Worm (Caenorhabditis elegans): ENCODE data around the gene W08F4.13.

The W08F4.13 gene

DNA sequence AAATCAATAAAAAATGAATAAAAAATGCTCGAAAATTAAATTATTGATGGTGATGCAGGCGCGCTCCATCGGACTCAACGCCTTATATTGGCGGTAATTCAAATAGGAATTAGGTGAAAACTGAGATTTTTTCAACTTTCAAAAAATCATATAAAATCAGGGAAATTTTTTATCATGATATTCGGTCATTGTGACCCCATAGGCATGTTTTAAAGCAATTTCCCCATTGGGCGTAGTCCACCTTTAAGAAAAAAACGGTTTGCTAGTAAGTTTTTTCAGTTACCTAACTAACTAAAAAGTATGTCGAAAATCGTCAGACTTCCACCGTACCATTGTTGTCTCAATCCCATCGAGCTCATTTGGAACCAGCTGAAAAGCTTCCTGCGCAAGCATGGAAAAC, 8.6 kb downstream of the W08F4.13 start, which contains the start of gene W08F4.1:
Gene W08F4.1, plus strand, starts transcription at position 301 of the 400 bp plus-strand sequence.
- TF ChIP-seq lin-38 (GFP tag; IDR thresholded peaks at IDR 0.05), result peak; percentile 35; the same call in 1 of the 2 replicates

- TF ChIP-seq hmg-1.1 (GFP tag; IDR thresholded peaks at IDR 0.05) (no peak), set-16 (GFP tag; IDR thresholded peaks at IDR 0.05) (no peak), mes-2 (tag; optimal IDR thresholded peaks at IDR 0.05; ENCODE audit: poor library complexity, severe bottlenecking) (no peak), zag-1 (tag; optimal IDR thresholded peaks at IDR 0.05) (no peak), D1046.2 (GFP tag; IDR thresholded peaks at IDR 0.05) (0 out of 2 replicates have a peak, but pooled peaks have one; percentile 38), daf-12 (tag; optimal IDR thresholded peaks at IDR 0.05) (no peak), ZK546.5 (tag; optimal IDR thresholded peaks at IDR 0.05) (no peak), tag-97 (GFP tag; IDR thresholded peaks at IDR 0.05) (no peak), lin-13 (GFP tag; optimal IDR thresholded peaks at IDR 0.05) (no peak), lin-38 (GFP tag; IDR thresholded peaks at IDR 0.05) (no peak), aha-1 (tag) (peak; percentile 96), ceh-82 (tag; optimal IDR thresholded peaks at IDR 0.05) (no peak), T26A8.4 (GFP tag; IDR thresholded peaks at IDR 0.05) (no peak), nhr-42 (GFP tag; IDR thresholded peaks at IDR 0.05) (no peak)
These were observed 12.1 kb downstream of the W08F4.13 start for ce11 chrII:596702-597101.

ce11 chrII:601305-601704, 16.7 kb downstream of the W08F4.13 start:
- TF ChIP-seq mep-1 (tag; optimal IDR thresholded peaks at IDR 0.05) (peak; percentile 42), lsy-2 (tag; optimal IDR thresholded peaks at IDR 0.05) (peak in 1 of 2 experiments; percentile 52), dve-1 (tag; optimal IDR thresholded peaks at IDR 0.05; ENCODE audit: insufficient read depth) (peak; percentile 67), pha-4 (GFP tag; IDR thresholded peaks at IDR 0.05) (no peak), pha-4 (tag; optimal IDR thresholded peaks at IDR 0.05) (peak; percentile 70), hlh-30 (tag; optimal IDR thresholded peaks at IDR 0.05; ENCODE audit: insufficient read depth) (peak; percentile 88), ceh-62 (tag; optimal IDR thresholded peaks at IDR 0.05) (no peak), nhr-76 (tag; optimal IDR thresholded peaks at IDR 0.05) (no peak), hlh-11 (tag; optimal IDR thresholded peaks at IDR 0.05) (peak; percentile 21), mdl-1 (tag; optimal IDR thresholded peaks at IDR 0.05) (peak in 1 of 2 experiments; percentile 79), mes-2 (tag; optimal IDR thresholded peaks at IDR 0.05; ENCODE audit: poor library complexity, severe bottlenecking) (peak; percentile 51), hmg-1.1 (GFP tag; IDR thresholded peaks at IDR 0.05) (peak; percentile 17; the same call in 1 of the 2 replicates), spr-3 (GFP tag; optimal IDR thresholded peaks at IDR 0.05) (no peak), saeg-2 (GFP tag; IDR thresholded peaks at IDR 0.05) (no peak)

DNA sequence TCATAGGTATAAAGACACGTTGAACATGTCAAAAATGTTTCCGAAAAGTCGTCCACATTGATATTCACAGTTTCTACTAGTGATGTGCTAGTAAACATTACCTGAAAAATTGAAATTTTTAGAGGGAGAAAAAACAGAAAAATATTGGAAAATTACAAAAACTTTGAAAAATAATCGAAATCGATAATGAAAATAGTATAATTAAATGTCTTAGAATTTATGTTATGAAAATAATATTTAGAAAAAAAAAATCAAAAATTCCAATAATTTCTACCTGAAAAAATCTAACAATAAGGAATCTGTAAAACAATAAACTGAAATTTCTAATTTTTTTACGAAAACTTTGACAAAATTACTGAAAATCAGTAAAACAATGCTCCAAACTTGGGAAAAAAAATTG, 17.4 kb downstream of the W08F4.13 start, which contains the start of gene nhl-3:
Gene nhl-3, minus strand, starts transcription at position 101 of the 400 bp plus-strand sequence.
- TF ChIP-seq zag-1 (tag; optimal IDR thresholded peaks at IDR 0.05) (no peak), skn-1 (tag; optimal IDR thresholded peaks at IDR 0.05) (no peak), egl-43 (GFP tag; IDR thresholded peaks at IDR 0.05) (no peak), ztf-11 (tag; optimal IDR thresholded peaks at IDR 0.05) (no peak), sdz-12 (GFP tag; optimal IDR thresholded peaks at IDR 0.05) (no peak), ctbp-1 (GFP tag; IDR thresholded peaks at IDR 0.05) (no peak), lim-7 (GFP tag; IDR thresholded peaks at IDR 0.05) (no peak), fos-1 (tag; optimal IDR thresholded peaks at IDR 0.05) (no peak), pqm-1 (tag; optimal IDR thresholded peaks at IDR 0.05) (no peak), T26A8.4 (GFP tag; IDR thresholded peaks at IDR 0.05) (no peak), mxl-3 (GFP tag; optimal IDR thresholded peaks at IDR 0.05) (no peak), nhr-41 (GFP tag; IDR thresholded peaks at IDR 0.05) (no peak), ZK546.5 (tag; optimal IDR thresholded peaks at IDR 0.05) (no peak), nhr-28 (tag; optimal IDR thresholded peaks at IDR 0.05) (no peak), hlh-30 (tag; optimal IDR thresholded peaks at IDR 0.05; ENCODE audit: insufficient read depth) (no peak), daf-19 (GFP tag; conservative IDR thresholded peaks at IDR 0.05) (no peak), lin-13 (GFP tag; optimal IDR thresholded peaks at IDR 0.05) (no peak), snpc-4 (tag; optimal IDR thresholded peaks at IDR 0.05) (no peak), R02D3.7 (tag; optimal IDR thresholded peaks at IDR 0.05) (no peak)
